Fruit fly (Drosophila melanogaster): ENCODE measurements around the gene CG9663.

Gene CG9663

DNA sequence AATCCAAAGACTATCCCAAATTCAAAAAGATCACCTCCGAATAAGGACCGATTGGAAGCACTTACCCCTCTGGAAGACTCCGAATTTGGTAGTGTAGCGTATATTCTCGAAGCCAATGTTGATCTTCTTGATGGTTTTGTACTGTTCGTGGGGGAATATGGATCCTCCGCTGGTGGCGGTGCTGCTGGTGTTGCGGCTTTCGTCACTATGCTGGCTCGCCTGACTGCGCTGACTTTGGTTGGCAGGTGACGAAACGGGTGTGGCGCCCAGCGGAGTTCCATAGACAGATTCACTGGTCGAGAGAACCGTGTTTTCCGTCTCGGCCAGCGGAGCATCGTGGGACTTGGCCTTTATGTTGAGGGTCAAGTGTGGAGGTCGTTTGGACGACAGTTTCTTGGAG, 1.9 kb downstream of the CG9663 start:
- TF ChIP-seq Ets65A (GFP tag), result peak; percentile 66
- 0 out of 3 replicates have a peak, but pooled peaks have one; percentile 54 for TF ChIP-seq CG2199 (GFP tag; IDR thresholded peaks at IDR 0.05)
- 0 out of 2 replicates have a peak, but pooled peaks have one; percentile 16 for TF ChIP-seq ttk (GFP tag; IDR thresholded peaks at IDR 0.05)
- TF ChIP-seq CG12769 (tag; optimal IDR thresholded peaks at IDR 0.05), result peak; percentile 5
- 0 out of 2 replicates have a peak, but pooled peaks have one; percentile 11 for TF ChIP-seq CG14441 (GFP tag; IDR thresholded peaks at IDR 0.05)
- no peak for TF ChIP-seq CG30403 (GFP tag; optimal IDR thresholded peaks at IDR 0.05)
- TF ChIP-seq YL-1 (GFP tag; optimal IDR thresholded peaks at IDR 0.05), result no peak
- TF ChIP-seq cwo (GFP tag; optimal IDR thresholded peaks at IDR 0.05), result no peak
- no peak for TF ChIP-seq Trl (optimal IDR thresholded peaks at IDR 0.05)
- no peak for TF ChIP-seq Trl (GFP tag; optimal IDR thresholded peaks at IDR 0.05)
- TF ChIP-seq zfh2 (GFP tag; optimal IDR thresholded peaks at IDR 0.05), result no peak
- TF ChIP-seq Med (GFP tag), result peak; percentile 17
- no peak for TF ChIP-seq pita (GFP tag; optimal IDR thresholded peaks at IDR 0.05)
- no peak for TF ChIP-seq ap (GFP tag; IDR thresholded peaks at IDR 0.05)
- TF ChIP-seq CG2889 (GFP tag; IDR thresholded peaks at IDR 0.05), result 0 out of 3 replicates have a peak, but pooled peaks have one; percentile 24
- peak; percentile 91 for TF ChIP-seq Meics (GFP tag; optimal IDR thresholded peaks at IDR 0.05)
- TF ChIP-seq CG9215 (GFP tag; IDR thresholded peaks at IDR 0.05), result 0 out of 2 replicates have a peak, but pooled peaks have one; percentile 10
- TF ChIP-seq lov (optimal IDR thresholded peaks at IDR 0.05), result no peak
- TF ChIP-seq lov (GFP tag; IDR thresholded peaks at IDR 0.05), result 0 out of 3 replicates have a peak, but pooled peaks have one; percentile 26

DNA sequence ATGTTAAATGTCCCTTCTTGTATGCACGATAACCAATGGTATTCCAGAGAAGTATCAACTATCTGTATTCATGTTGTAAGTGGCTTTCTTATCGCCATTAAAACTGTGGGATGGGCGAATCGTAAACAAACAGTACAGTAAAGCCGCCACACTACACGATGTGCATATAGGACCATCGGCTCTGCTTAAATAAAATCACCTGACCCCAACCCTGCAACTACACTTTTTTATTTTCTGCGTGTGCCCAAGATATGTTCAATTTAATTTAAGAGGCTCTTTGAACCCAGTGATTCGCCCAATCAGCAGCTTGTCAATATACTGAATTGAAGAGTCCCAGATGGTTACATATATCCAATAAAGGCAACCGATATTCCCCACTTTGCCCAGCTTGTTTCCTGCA, 3.1 kb downstream of the CG9663 start:
- peak; percentile 26 for TF ChIP-seq nom (GFP tag; optimal IDR thresholded peaks at IDR 0.05)
- peak; percentile 58 for TF ChIP-seq CG11696 (GFP tag; IDR thresholded peaks at IDR 0.05)
- peak; percentile 62 for TF ChIP-seq grau (tag; optimal IDR thresholded peaks at IDR 0.05)
- peak; percentile 49 for TF ChIP-seq Nf-YB (GFP tag; optimal IDR thresholded peaks at IDR 0.05)
- peak; percentile 68 for TF ChIP-seq Nf-YC (tag; optimal IDR thresholded peaks at IDR 0.05)
- TF ChIP-seq sens (GFP tag), result peak; percentile 38
- TF ChIP-seq z (GFP tag; IDR thresholded peaks at IDR 0.05), result no peak
- no peak for TF ChIP-seq ro (GFP tag; IDR thresholded peaks at IDR 0.05)
- peak; percentile 36 for TF ChIP-seq Med (GFP tag)
- TF ChIP-seq chinmo (GFP tag; IDR thresholded peaks at IDR 0.05; ENCODE audit: partially characterized antibody), result 0 out of 4 replicates have a peak, but pooled peaks have one; percentile 48
- TF ChIP-seq btn (GFP tag; optimal IDR thresholded peaks at IDR 0.05), result no peak

DNA sequence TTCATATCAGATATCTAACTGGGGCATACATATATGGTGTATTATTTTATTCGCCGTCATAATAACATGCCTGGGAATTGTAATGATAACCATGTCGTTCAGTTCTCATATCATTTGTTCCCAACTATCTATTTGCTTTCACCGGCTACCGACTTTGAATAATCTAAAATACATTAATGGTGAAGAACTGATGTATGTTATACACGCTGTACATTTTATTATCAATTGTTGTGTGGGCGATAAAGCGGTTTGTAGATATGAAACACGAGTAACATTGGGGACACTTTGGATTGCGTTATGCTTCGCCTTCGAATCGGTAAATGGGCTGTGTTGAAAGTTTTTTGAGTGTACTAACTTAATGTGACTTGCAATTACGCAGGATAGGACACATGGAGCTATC, 3.8 kb downstream of the CG9663 start:
- no peak for TF ChIP-seq shn (GFP tag; optimal IDR thresholded peaks at IDR 0.05)
- TF ChIP-seq CG18619 (GFP tag; optimal IDR thresholded peaks at IDR 0.05), result no peak
- TF ChIP-seq prd (optimal IDR thresholded peaks at IDR 0.05), result no peak
- TF ChIP-seq prd (GFP tag; IDR thresholded peaks at IDR 0.05), result no peak
- TF ChIP-seq Hr78 (GFP tag; optimal IDR thresholded peaks at IDR 0.05), result no peak
- TF ChIP-seq Ada2b (GFP tag; IDR thresholded peaks at IDR 0.05), result no peak
- TF ChIP-seq pros (GFP tag; optimal IDR thresholded peaks at IDR 0.05), result no peak
- no peak for TF ChIP-seq nmo (GFP tag; optimal IDR thresholded peaks at IDR 0.05)
- TF ChIP-seq ro (GFP tag; IDR thresholded peaks at IDR 0.05), result no peak
- TF ChIP-seq CG32772 (GFP tag; IDR thresholded peaks at IDR 0.05), result no peak
- TF ChIP-seq sug (tag; optimal IDR thresholded peaks at IDR 0.05), result peak; percentile 11
- TF ChIP-seq wek (GFP tag; optimal IDR thresholded peaks at IDR 0.05), result no peak
- peak; percentile 75 for TF ChIP-seq exex (tag; optimal IDR thresholded peaks at IDR 0.05)
- no peak for TF ChIP-seq CG4730 (GFP tag; IDR thresholded peaks at IDR 0.05)
- peak in 1 of 2 experiments; percentile 15 for TF ChIP-seq Pdp1 (GFP tag; optimal IDR thresholded peaks at IDR 0.05)
- TF ChIP-seq salm (tag; optimal IDR thresholded peaks at IDR 0.05), result peak; percentile 27
- TF ChIP-seq Asciz (GFP tag; optimal IDR thresholded peaks at IDR 0.05), result no peak
- no peak for TF ChIP-seq CG17912 (GFP tag; optimal IDR thresholded peaks at IDR 0.05)
- TF ChIP-seq pzg (GFP tag; optimal IDR thresholded peaks at IDR 0.05), result no peak
- TF ChIP-seq dimm (GFP tag; IDR thresholded peaks at IDR 0.05), result no peak
- no peak for TF ChIP-seq Med (GFP tag)
- no peak for TF ChIP-seq dmrt11E (tag; optimal IDR thresholded peaks at IDR 0.05)
- peak; percentile 14 for TF ChIP-seq CG12769 (tag; optimal IDR thresholded peaks at IDR 0.05)
- TF ChIP-seq Side (GFP tag; optimal IDR thresholded peaks at IDR 0.05), result no peak
